Fruit fly (Drosophila melanogaster) whole organism, embryonic: ENCODE data around the gene Sfxn2.
A peak's percentile ranks its signal among the peaks of the same experiment; 100 is the strongest.

Source experiments
- Asciz ChIP-seq: fragments of 200-800 bp; sonication (Bioruptor generic); optimal IDR thresholded peaks from 2 replicates; lab custom pipeline; 2017; ENCODE audit warnings: missing biosample characterization, mild to moderate bottlenecking, missing genetic modification characterization, missing genetic modification reagents
- CG10565 ChIP-seq: fragments of 200-800 bp; sonication (Bioruptor generic); optimal IDR thresholded peaks from 3 replicates; lab custom pipeline; 2016; ENCODE audit warnings: missing biosample characterization, mild to moderate bottlenecking, missing genetic modification characterization
- CG6175 ChIP-seq: fragments of 200-800 bp; sonication (Bioruptor generic); IDR thresholded peaks from 3 replicates; pipeline ENCODE4 v1.3.6; 2022; ENCODE audit warnings: missing biosample characterization, missing genetic modification characterization
- CG8924 ChIP-seq: fragments of 200-800 bp; optimal IDR thresholded peaks from 3 replicates; lab custom pipeline; 2019; ENCODE audit warnings: missing biosample characterization, mild to moderate bottlenecking, missing genetic modification characterization, moderate library complexity
- Eip74EF ChIP-seq, 2 experiments: fragments of 200-800 bp in 1 of 2; fragments of >200 bp in 1 of 2; sonication (Bioruptor generic) in 1 of 2; optimal IDR thresholded peaks; 2 replicates each; lab custom pipeline; 2017 to 2019; ENCODE audit warnings: missing biosample characterization in 2 of 2, missing genetic modification characterization in 2 of 2, mild to moderate bottlenecking in 1 of 2, moderate library complexity in 1 of 2
- Lpt ChIP-seq: fragments of >200 bp; optimal IDR thresholded peaks from 2 replicates; lab custom pipeline; 2018; ENCODE audit warnings: missing biosample characterization, missing genetic modification characterization
- Rx ChIP-seq: fragments of 200-800 bp; sonication (Bioruptor generic); IDR thresholded peaks from 2 replicates; pipeline ENCODE4 v1.3.6; 2022; ENCODE audit warnings: missing biosample characterization, missing genetic modification characterization
- Ssrp ChIP-seq: fragments of 200-800 bp; sonication (Bioruptor generic); optimal IDR thresholded peaks from 2 replicates; lab custom pipeline; 2018; ENCODE audit warnings: missing biosample characterization, mild to moderate bottlenecking, missing genetic modification characterization, moderate library complexity

DNA sequence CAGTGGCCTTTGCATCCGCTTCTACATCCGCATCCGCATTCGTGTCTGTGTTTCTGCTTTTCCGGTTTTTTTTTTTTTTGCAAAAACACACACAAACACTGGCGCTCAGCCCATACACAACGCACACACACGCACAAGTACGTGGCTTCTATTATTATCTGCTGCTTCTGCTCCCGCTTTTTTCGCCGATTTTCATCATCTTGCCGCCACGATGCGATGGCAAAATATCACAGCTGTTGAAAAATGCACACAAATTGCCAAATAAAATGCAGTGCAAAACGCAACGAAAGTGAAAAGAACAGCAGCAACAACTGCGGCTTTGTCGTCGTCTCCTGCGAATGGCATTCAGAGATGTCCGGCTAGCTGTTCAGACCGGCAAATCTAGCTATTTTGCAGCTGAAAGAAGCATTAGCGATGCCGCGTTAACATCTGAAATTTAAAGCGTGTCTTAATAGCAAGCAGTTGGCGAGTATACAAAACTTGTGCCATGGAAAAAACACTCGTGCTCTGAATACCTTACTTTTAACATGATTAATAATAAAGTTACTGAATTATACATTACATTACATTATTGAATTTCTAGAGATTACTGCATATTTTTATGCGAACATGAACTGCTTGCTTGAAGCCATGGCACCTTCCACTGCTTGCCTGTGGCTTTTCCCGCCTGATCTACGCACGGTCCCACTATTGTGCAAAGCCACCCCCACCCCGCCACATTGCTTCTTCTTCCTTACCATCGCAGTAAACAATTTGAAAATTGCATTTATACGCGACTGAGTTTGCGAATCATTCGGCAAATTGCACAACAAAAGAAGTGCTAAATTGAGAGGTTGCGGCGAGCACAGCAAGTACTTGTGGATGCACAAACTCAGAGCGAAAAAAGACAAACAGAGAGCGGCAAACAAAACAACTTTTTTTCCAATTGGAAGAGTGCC is at the start of gene Sfxn2, which contains the start of gene Ugt316A1:
- TF ChIP-seq CG10565 (no peak), CG8924 (tag; lab: Kevin White, UChicago) (peak; percentile 40), CG6175 (GFP tag; lab: Robert Waterston, UW) (no peak), Lpt (GFP tag; lab: Kevin White, UChicago) (no peak), Asciz (no peak), Rx (GFP tag; lab: Robert Waterston, UW) (peak; percentile 13; the same call in 1 of the 2 replicates), Eip74EF (GFP tag; optimal IDR thresholded peaks at IDR 0.05; lab: Kevin White, UChicago) (peak; percentile 64 to 75), Ssrp (tag; lab: Kevin White, UChicago) (peak; percentile 22)
